Worm (Caenorhabditis elegans) whole organism, L1 larva: ENCODE data around the gene srh-141.

ENCODE experiments used
- aha-1 ChIP-seq: fragments of 150-350 bp; optimal IDR thresholded peaks from 2 replicates; lab custom pipeline; 2014; ENCODE audit warnings: missing biosample characterization, missing genetic modification characterization
- ceh-8 ChIP-seq: fragments of 200-800 bp; sonication (Bioruptor generic); optimal IDR thresholded peaks from 2 replicates; lab custom pipeline; 2018; ENCODE audit warnings: mild to moderate bottlenecking, missing genetic modification characterization, moderate library complexity, missing compliant biosample characterization
- fkh-10 ChIP-seq: sonication (generic microtip); optimal IDR thresholded peaks from 2 replicates; lab custom pipeline; 2017; ENCODE audit warnings: missing biosample characterization, missing genetic modification reagents, missing genetic modification characterization
- fos-1 ChIP-seq: fragments of 150-350 bp; optimal IDR thresholded peaks from 2 replicates; lab custom pipeline; 2014; ENCODE audit warnings: missing biosample characterization, missing genetic modification characterization
- grh-1 ChIP-seq: fragments of 200-800 bp; sonication (Bioruptor generic); IDR thresholded peaks from 2 replicates; pipeline ENCODE4 v1.3.6; 2022; ENCODE audit warnings: missing genetic modification reagents, missing genetic modification characterization, missing compliant biosample characterization
- lir-3 ChIP-seq: sonication (generic microtip); optimal IDR thresholded peaks from 2 replicates; lab custom pipeline; 2016; ENCODE audit warnings: mild to moderate bottlenecking, missing genetic modification characterization, moderate library complexity, missing compliant biosample characterization; ENCODE audit not compliant: poor library complexity
- nhr-12 ChIP-seq: sonication (generic microtip); optimal IDR thresholded peaks from 2 replicates; lab custom pipeline; 2017; ENCODE audit warnings: missing biosample characterization, missing genetic modification characterization
- nhr-47 ChIP-seq: sonication (generic microtip); optimal IDR thresholded peaks from 2 replicates; lab custom pipeline; 2016; ENCODE audit warnings: mild to moderate bottlenecking, missing genetic modification characterization, moderate library complexity, missing compliant biosample characterization
- pag-3 ChIP-seq: sonication (generic microtip); optimal IDR thresholded peaks from 2 replicates; lab custom pipeline; 2017; ENCODE audit warnings: missing genetic modification characterization, mild to moderate bottlenecking, missing compliant biosample characterization, antibody characterized with exemption, borderline replicate concordance; ENCODE audit not compliant: insufficient read depth
- pax-3 ChIP-seq: fragments of 200-800 bp; sonication (Bioruptor generic); optimal IDR thresholded peaks from 2 replicates; lab custom pipeline; 2018; ENCODE audit warnings: mild to moderate bottlenecking, missing genetic modification characterization, moderate library complexity, missing compliant biosample characterization
- snpc-4 ChIP-seq: fragments of 150-350 bp; optimal IDR thresholded peaks from 2 replicates; lab custom pipeline; 2014; ENCODE audit warnings: missing biosample characterization, missing genetic modification characterization
- swsn-7 ChIP-seq: sonication (generic microtip); optimal IDR thresholded peaks from 2 replicates; lab custom pipeline; 2016; ENCODE audit warnings: missing genetic modification characterization, missing compliant biosample characterization
- unc-62 ChIP-seq: fragments of 150-350 bp; optimal IDR thresholded peaks from 2 replicates; lab custom pipeline; 2014; ENCODE audit warnings: missing biosample characterization, missing genetic modification reagents, missing genetic modification characterization

ce11 chrV:16406357-16406756 is 37.4 kb upstream of the srh-141 start:
- TF ChIP-seq unc-62 (GFP tag; lab: Kevin White, UChicago) (no peak), grh-1 (no peak), pax-3 (tag; lab: Kevin White, UChicago) (no peak), swsn-7 (tag; lab: Kevin White, UChicago) (no peak), ceh-8 (GFP tag; lab: Kevin White, UChicago) (no peak), pag-3 (no peak), nhr-47 (tag; lab: Kevin White, UChicago) (no peak), fkh-10 (GFP tag; lab: Kevin White, UChicago) (no peak), aha-1 (tag; lab: Kevin White, UChicago) (no peak), fos-1 (tag; lab: Kevin White, UChicago) (no peak), nhr-12 (tag; lab: Kevin White, UChicago) (no peak), snpc-4 (no peak), lir-3 (tag; lab: Kevin White, UChicago) (no peak)
